Fruit fly (Drosophila melanogaster) whole organism, wandering third instar larva: ENCODE results near the gene escl.

Experiments used
- Myc ChIP-seq: fragments of >200 bp; optimal IDR thresholded peaks from 2 replicates; lab custom pipeline; 2017
- Sp1 ChIP-seq: fragments of 200-800 bp; sonication (Bioruptor generic); optimal IDR thresholded peaks from 3 replicates; lab custom pipeline; 2019; ENCODE audit warnings: missing biosample characterization, mild to moderate bottlenecking, missing genetic modification characterization, moderate library complexity
- br ChIP-seq: fragments of 200-800 bp; sonication (Bioruptor generic); optimal IDR thresholded peaks from 2 replicates; lab custom pipeline; 2016; ENCODE audit warnings: missing biosample characterization, missing genetic modification characterization
- brk ChIP-seq: fragments of 200-800 bp; sonication (Bioruptor generic); optimal IDR thresholded peaks from 2 replicates; lab custom pipeline; 2016; ENCODE audit warnings: missing biosample characterization, mild to moderate bottlenecking, missing genetic modification characterization
- dsf ChIP-seq: sonication (Bioruptor generic); optimal IDR thresholded peaks from 2 replicates; lab custom pipeline; 2016; ENCODE audit warnings: missing biosample characterization, missing genetic modification characterization, borderline replicate concordance
- ey ChIP-seq: fragments of 200-800 bp; sonication (Bioruptor generic); optimal IDR thresholded peaks from 2 replicates; lab custom pipeline; 2016; ENCODE audit warnings: missing biosample characterization, missing genetic modification characterization
- fru ChIP-seq: fragments of 200-800 bp; sonication (Bioruptor generic); optimal IDR thresholded peaks from 3 replicates; lab custom pipeline; 2016; ENCODE audit warnings: missing biosample characterization, mild to moderate bottlenecking, missing genetic modification characterization
- h ChIP-seq: fragments of 200-800 bp; sonication (Bioruptor generic); optimal IDR thresholded peaks from 3 replicates; lab custom pipeline; 2016; ENCODE audit warnings: missing biosample characterization, mild to moderate bottlenecking, missing genetic modification characterization
- pan ChIP-seq: fragments of >200 bp; optimal IDR thresholded peaks from 2 replicates; lab custom pipeline; 2017
- rgr ChIP-seq: fragments of 200-800 bp; sonication (Bioruptor generic); optimal IDR thresholded peaks from 3 replicates; lab custom pipeline; 2016; ENCODE audit warnings: missing biosample characterization, mild to moderate bottlenecking, missing genetic modification characterization
- woc ChIP-seq: sonication (Bioruptor generic); optimal IDR thresholded peaks from 2 replicates; lab custom pipeline; 2016; ENCODE audit warnings: missing biosample characterization, mild to moderate bottlenecking, missing genetic modification characterization

- TF ChIP-seq ey (GFP tag; lab: Kevin White, UChicago): no peak
- no peak for TF ChIP-seq fru (GFP tag; lab: Kevin White, UChicago)
- no peak for TF ChIP-seq rgr (GFP tag; lab: Kevin White, UChicago)
- no peak for TF ChIP-seq br
- TF ChIP-seq woc (GFP tag; lab: Kevin White, UChicago): no peak
- TF ChIP-seq pan (lab: Kevin White, UChicago): no peak
- TF ChIP-seq brk: no peak
- TF ChIP-seq Myc (lab: Kevin White, UChicago): no peak
- no peak for TF ChIP-seq h
- no peak for TF ChIP-seq Sp1 (GFP tag; lab: Kevin White, UChicago)
- no peak for TF ChIP-seq dsf (GFP tag; lab: Kevin White, UChicago)
These were observed 10.4 kb downstream of the escl start for dm6 chr2L:12001132-12001531.
